Worm (Caenorhabditis elegans): ENCODE measurements around the gene F56D6.19.
"Not testable (repeated sequence)": the region's sequence is repeated elsewhere in the genome, so short reads cannot be mapped to it uniquely, and the experiment has no call there.

F56D6.19 gene

ce11 chrIV:3919506-3919905 lies 4.9 kb downstream of the F56D6.19 start, which contains the start of gene srz-19:
Gene srz-19, plus strand, starts transcription at chrIV:3919806.
- TF ChIP-seq him-1 (tag; optimal IDR thresholded peaks at IDR 0.05) (no peak), W03F9.2 (tag; optimal IDR thresholded peaks at IDR 0.05) (no peak), dao-5 (tag; optimal IDR thresholded peaks at IDR 0.05) (no peak)

ce11 chrIV:3921898-3922297 lies 7.3 kb downstream of the F56D6.19 start, which contains the start of gene clec-67:
Gene clec-67, plus strand, starts transcription at chrIV:3922165.
- TF ChIP-seq him-1 (tag; optimal IDR thresholded peaks at IDR 0.05) = no peak

ce11 chrIV:3926117-3926516 lies 11.6 kb downstream of the F56D6.19 start, which contains the start of gene clec-68:
Gene clec-68, plus strand, starts transcription at chrIV:3926417.
- TF ChIP-seq dao-5 (tag; optimal IDR thresholded peaks at IDR 0.05) = no peak
- TF ChIP-seq W03F9.2 (tag; optimal IDR thresholded peaks at IDR 0.05) = no peak
- no peak for TF ChIP-seq him-1 (tag; optimal IDR thresholded peaks at IDR 0.05)

- TF ChIP-seq him-1, dao-5, W03F9.2 (tag; optimal IDR thresholded peaks at IDR 0.05): not testable (repeated sequence)
Observed at ce11 chrIV:3932408-3932807, 17.8 kb downstream of the F56D6.19 start, which contains the start of gene clec-70. Gene clec-70, plus strand, starts transcription at chrIV:3932708.

- no peak for TF ChIP-seq dao-5 (tag; optimal IDR thresholded peaks at IDR 0.05)
Observed at ce11 chrIV:3937097-3937496, 22.5 kb downstream of the F56D6.19 start, which contains the start of gene clec-71. Gene clec-71, plus strand, starts transcription at chrIV:3937458.

- no peak for TF ChIP-seq him-1 (tag; optimal IDR thresholded peaks at IDR 0.05)
- TF ChIP-seq W03F9.2 (tag; optimal IDR thresholded peaks at IDR 0.05) = no peak
- no peak for TF ChIP-seq dao-5 (tag; optimal IDR thresholded peaks at IDR 0.05)
Observed at ce11 chrIV:3941658-3942328, 27.2 kb downstream of the F56D6.19 start, which contains the start of gene clec-174. Gene clec-174, minus strand, starts transcription at chrIV:3941708.

ce11 chrIV:3943003-3943402 lies 28.4 kb downstream of the F56D6.19 start, which contains the start of gene Y46C8AL.11:
Gene Y46C8AL.11, plus strand, starts transcription at chrIV:3943303.
- TF ChIP-seq W03F9.2 (tag; optimal IDR thresholded peaks at IDR 0.05) (no peak), dao-5 (tag; optimal IDR thresholded peaks at IDR 0.05) (no peak), him-1 (tag; optimal IDR thresholded peaks at IDR 0.05) (no peak)

- TF ChIP-seq him-1 (tag; optimal IDR thresholded peaks at IDR 0.05) (no peak), dao-5 (tag; optimal IDR thresholded peaks at IDR 0.05) (no peak), W03F9.2 (tag; optimal IDR thresholded peaks at IDR 0.05) (no peak)
Observed at ce11 chrIV:3944459-3944858, 29.9 kb downstream of the F56D6.19 start, which contains the start of gene clec-72. Gene clec-72, plus strand, starts transcription at chrIV:3944816.

ce11 chrIV:3956095-3956494 lies 41.5 kb downstream of the F56D6.19 start, which contains the start of gene clec-73:
Gene clec-73, minus strand, starts transcription at chrIV:3956195.
- no peak for TF ChIP-seq him-1 (tag; optimal IDR thresholded peaks at IDR 0.05)
- no peak for TF ChIP-seq W03F9.2 (tag; optimal IDR thresholded peaks at IDR 0.05)
- TF ChIP-seq dao-5 (tag; optimal IDR thresholded peaks at IDR 0.05) = no peak

ce11 chrIV:3956705-3957104 lies 42.1 kb downstream of the F56D6.19 start, which contains the start of gene clec-74:
Gene clec-74, plus strand, starts transcription at chrIV:3957005.
- no peak for TF ChIP-seq dao-5 (tag; optimal IDR thresholded peaks at IDR 0.05)
- no peak for TF ChIP-seq him-1 (tag; optimal IDR thresholded peaks at IDR 0.05)
- no peak for TF ChIP-seq W03F9.2 (tag; optimal IDR thresholded peaks at IDR 0.05)

ce11 chrIV:3960396-3960795 lies 45.8 kb downstream of the F56D6.19 start, which contains the start of gene clec-75:
Gene clec-75, plus strand, starts transcription at chrIV:3960734.
- TF ChIP-seq him-1 (tag; optimal IDR thresholded peaks at IDR 0.05) (no peak), dao-5 (tag; optimal IDR thresholded peaks at IDR 0.05) (no peak), W03F9.2 (tag; optimal IDR thresholded peaks at IDR 0.05) (no peak)

- TF ChIP-seq dao-5 (tag; optimal IDR thresholded peaks at IDR 0.05) = no peak
- no peak for TF ChIP-seq W03F9.2 (tag; optimal IDR thresholded peaks at IDR 0.05)
- TF ChIP-seq him-1 (tag; optimal IDR thresholded peaks at IDR 0.05) = no peak
Observed at ce11 chrIV:3962584-3962983, 48.0 kb downstream of the F56D6.19 start, which contains the start of gene Y46C8AM.1. Gene Y46C8AM.1, plus strand, starts transcription at chrIV:3962884.

- no peak for TF ChIP-seq dao-5 (tag; optimal IDR thresholded peaks at IDR 0.05)
- TF ChIP-seq him-1 (tag; optimal IDR thresholded peaks at IDR 0.05) = no peak
- TF ChIP-seq W03F9.2 (tag; optimal IDR thresholded peaks at IDR 0.05) = no peak
Observed at ce11 chrIV:3963498-3963897, 48.9 kb downstream of the F56D6.19 start.
